Fruit fly (Drosophila melanogaster): ENCODE measurements around the gene CG15576.

Gene CG15576

DNA sequence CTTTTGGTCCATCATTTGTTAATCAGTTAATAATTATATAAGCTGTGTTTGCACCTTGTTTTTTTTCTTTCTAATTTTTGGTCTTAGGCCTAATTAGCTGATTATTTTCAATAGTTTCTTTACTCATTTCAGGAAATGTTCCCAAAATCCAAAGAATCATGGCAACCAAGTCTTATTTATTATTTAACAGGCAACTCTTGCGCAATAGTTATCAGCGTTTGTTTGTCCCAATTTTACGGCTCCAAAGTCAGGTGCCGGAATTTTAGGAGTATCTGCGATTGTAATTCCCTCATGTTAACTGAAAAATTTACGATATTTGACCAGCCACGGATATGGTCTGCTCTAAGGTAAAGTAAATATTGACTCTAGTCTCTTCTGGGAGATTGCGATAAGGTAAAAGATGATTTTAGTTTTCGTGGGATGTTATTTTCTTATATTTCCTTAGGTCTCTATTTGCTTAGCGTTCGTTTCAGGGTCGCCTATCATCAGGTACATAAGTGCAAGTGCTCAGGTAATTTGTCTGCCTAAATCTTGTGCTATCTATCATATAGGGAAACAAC is 50.3 kb downstream of the CG15576 start (continued):
- peak; percentile 32 for TF ChIP-seq twi (tag; optimal IDR thresholded peaks at IDR 0.05)
- no peak for TF ChIP-seq CG9215 (GFP tag; IDR thresholded peaks at IDR 0.05)
- no peak for TF ChIP-seq kah (GFP tag; optimal IDR thresholded peaks at IDR 0.05)
- 0 out of 3 replicates have a peak, but pooled peaks have one; percentile 27 for TF ChIP-seq Dbx (GFP tag; IDR thresholded peaks at IDR 0.05)
- TF ChIP-seq nau (GFP tag; optimal IDR thresholded peaks at IDR 0.05), result peak; percentile 75
- no peak for TF ChIP-seq Nf-YC (tag; optimal IDR thresholded peaks at IDR 0.05)
- TF ChIP-seq Mad (GFP tag; optimal IDR thresholded peaks at IDR 0.05), result no peak
- TF ChIP-seq oc (tag; optimal IDR thresholded peaks at IDR 0.05), result peak; percentile 1
- TF ChIP-seq CG3838 (GFP tag; optimal IDR thresholded peaks at IDR 0.05), result no peak
- TF ChIP-seq CG4854 (GFP tag; optimal IDR thresholded peaks at IDR 0.05), result no peak
- TF ChIP-seq HLH4C (GFP tag; IDR thresholded peaks at IDR 0.05; ENCODE audit: partially characterized antibody), result no peak
- no peak for TF ChIP-seq Dfd (GFP tag; optimal IDR thresholded peaks at IDR 0.05)
- TF ChIP-seq gfzf (GFP tag; optimal IDR thresholded peaks at IDR 0.05), result no peak
- TF ChIP-seq Drgx (GFP tag; IDR thresholded peaks at IDR 0.05), result no peak
- no peak for TF ChIP-seq CG8944 (GFP tag; optimal IDR thresholded peaks at IDR 0.05)
- no peak for TF ChIP-seq Sry-δ (GFP tag; optimal IDR thresholded peaks at IDR 0.05)
- TF ChIP-seq CG31388 (GFP tag; optimal IDR thresholded peaks at IDR 0.05), result no peak
- TF ChIP-seq CG34376 (GFP tag; optimal IDR thresholded peaks at IDR 0.05), result peak; percentile 37
- no peak for TF ChIP-seq CG9876 (GFP tag; optimal IDR thresholded peaks at IDR 0.05)
- TF ChIP-seq hth (optimal IDR thresholded peaks at IDR 0.05), result no peak
- TF ChIP-seq CG6175 (GFP tag; IDR thresholded peaks at IDR 0.05), result no peak
- TF ChIP-seq hb (GFP tag; IDR thresholded peaks at IDR 0.05; ENCODE audit: partially characterized antibody), result no peak
- TF ChIP-seq CG14965 (GFP tag; optimal IDR thresholded peaks at IDR 0.05; ENCODE audit: borderline replicate concordance), result no peak
- no peak for TF ChIP-seq da (GFP tag; optimal IDR thresholded peaks at IDR 0.05)
- TF ChIP-seq CG3995 (GFP tag; optimal IDR thresholded peaks at IDR 0.05), result no peak
- TF ChIP-seq CG33213 (GFP tag; optimal IDR thresholded peaks at IDR 0.05), result peak; percentile 43
- no peak for TF ChIP-seq Lpt (GFP tag; optimal IDR thresholded peaks at IDR 0.05)
- TF ChIP-seq HLH3B (GFP tag; IDR thresholded peaks at IDR 0.05), result peak; percentile 7; the same call in 1 of the 2 replicates
- no peak for TF ChIP-seq CG2120 (GFP tag; optimal IDR thresholded peaks at IDR 0.05)
- TF ChIP-seq hbn (GFP tag; IDR thresholded peaks at IDR 0.05; ENCODE audit: partially characterized antibody), result no peak
- no peak for TF ChIP-seq Ptx1 (GFP tag; IDR thresholded peaks at IDR 0.05)
- no peak for TF ChIP-seq zf30C (GFP tag; optimal IDR thresholded peaks at IDR 0.05)
- no peak for TF ChIP-seq Neu2 (GFP tag; optimal IDR thresholded peaks at IDR 0.05; ENCODE audit: borderline replicate concordance)
- TF ChIP-seq run (tag; optimal IDR thresholded peaks at IDR 0.05), result no peak
- peak; percentile 34 for TF ChIP-seq CG12104 (GFP tag; optimal IDR thresholded peaks at IDR 0.05)
- TF ChIP-seq Rfx (GFP tag; IDR thresholded peaks at IDR 0.05), result no peak
- TF ChIP-seq D19B (GFP tag; optimal IDR thresholded peaks at IDR 0.05), result no peak
- no peak for TF ChIP-seq pita (GFP tag; optimal IDR thresholded peaks at IDR 0.05)
- no peak for TF ChIP-seq CG3847 (GFP tag; IDR thresholded peaks at IDR 0.05)
- no peak for TF ChIP-seq ssp (GFP tag; IDR thresholded peaks at IDR 0.05)
- no peak for TF ChIP-seq NFAT (GFP tag; IDR thresholded peaks at IDR 0.05)
- peak; percentile 52 for TF ChIP-seq sug (tag; optimal IDR thresholded peaks at IDR 0.05)
- no peak for TF ChIP-seq CG13287 (GFP tag; IDR thresholded peaks at IDR 0.05; ENCODE audit: partially characterized antibody)
- no peak for TF ChIP-seq slou (GFP tag; optimal IDR thresholded peaks at IDR 0.05)
- no peak for TF ChIP-seq Rx (GFP tag; IDR thresholded peaks at IDR 0.05)
- no peak for TF ChIP-seq sob (GFP tag; IDR thresholded peaks at IDR 0.05)
- no peak for TF ChIP-seq shn (GFP tag; optimal IDR thresholded peaks at IDR 0.05)
- no peak for TF ChIP-seq CG42726 (GFP tag; IDR thresholded peaks at IDR 0.05; ENCODE audit: partially characterized antibody)
- peak; percentile 19 for TF ChIP-seq CG18476 (GFP tag; optimal IDR thresholded peaks at IDR 0.05)
- TF ChIP-seq E2f2 (GFP tag; IDR thresholded peaks at IDR 0.05), result no peak
- no peak for TF ChIP-seq CG18011 (GFP tag; optimal IDR thresholded peaks at IDR 0.05)
- no peak for TF ChIP-seq Dp (GFP tag; optimal IDR thresholded peaks at IDR 0.05)
